Worm (Caenorhabditis elegans): ENCODE results near the gene rft-1.

DNA sequence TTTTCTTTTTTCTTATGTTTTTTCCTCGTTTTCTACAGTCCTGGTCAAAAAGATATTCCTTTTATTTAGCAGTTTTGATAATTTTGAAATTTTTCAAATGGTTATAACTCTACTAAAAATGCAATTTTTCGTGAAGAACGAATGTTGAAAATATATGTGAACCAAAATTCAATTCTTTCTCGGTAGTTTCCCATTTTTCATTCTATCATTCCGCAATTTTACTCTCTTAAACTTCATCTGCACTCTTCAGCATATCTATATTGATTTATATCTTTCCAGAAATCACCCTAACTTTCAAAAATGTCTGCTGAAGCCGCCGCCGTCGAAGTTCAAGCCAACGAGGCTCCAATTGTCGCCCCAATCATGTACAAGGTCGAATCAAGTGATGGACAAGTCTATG lies 20.9 kb downstream of the rft-1 start, which contains the start of gene skr-7:
- TF ChIP-seq ets-7 (tag; optimal IDR thresholded peaks at IDR 0.05) (no peak), aly-1 (tag; optimal IDR thresholded peaks at IDR 0.05) (no peak), ama-1 (optimal IDR thresholded peaks at IDR 0.05) (no peak), ceh-36 (tag; optimal IDR thresholded peaks at IDR 0.05) (no peak), tbx-37 (GFP tag; conservative IDR thresholded peaks at IDR 0.05) (no peak), F13C5.2 (tag; optimal IDR thresholded peaks at IDR 0.05) (no peak), hmbx-1 (tag; optimal IDR thresholded peaks at IDR 0.05) (no peak), scrt-1 (GFP tag; IDR thresholded peaks at IDR 0.05) (no peak), B0310.2 (tag; optimal IDR thresholded peaks at IDR 0.05) (no peak), tbx-11 (GFP tag; IDR thresholded peaks at IDR 0.05) (no peak), sea-1 (GFP tag; conservative IDR thresholded peaks at IDR 0.05) (no peak), pes-1 (GFP tag; IDR thresholded peaks at IDR 0.05) (no peak), hmg-4 (GFP tag; optimal IDR thresholded peaks at IDR 0.05) (no peak)
